Fruit fly (Drosophila melanogaster): ENCODE measurements around the gene Ogg1.
A peak's percentile ranks its signal among the peaks of the same experiment; 100 is the strongest.

Gene Ogg1

dm6 chrX:8681189-8681821, 8.8 kb upstream of the Ogg1 start, which contains the start of gene CAH3 (continued):
- no peak for TF ChIP-seq chinmo (GFP tag; IDR thresholded peaks at IDR 0.05; ENCODE audit: partially characterized antibody)
- TF ChIP-seq CG4617 (GFP tag; optimal IDR thresholded peaks at IDR 0.05; ENCODE audit: borderline replicate concordance) = peak; percentile 70
- TF ChIP-seq CG17612 (GFP tag; IDR thresholded peaks at IDR 0.05) = peak; percentile 68
- peak; percentile 91 for TF ChIP-seq eyg (GFP tag; optimal IDR thresholded peaks at IDR 0.05)
- peak; percentile 37; the same call in 1 of the 2 replicates for TF ChIP-seq bbx (GFP tag; IDR thresholded peaks at IDR 0.05; ENCODE audit: partially characterized antibody)
- peak; percentile 93 for TF ChIP-seq jumu (GFP tag; optimal IDR thresholded peaks at IDR 0.05)
- peak; percentile 85 for TF ChIP-seq CG17385 (GFP tag; optimal IDR thresholded peaks at IDR 0.05)
- TF ChIP-seq CG9215 (GFP tag; IDR thresholded peaks at IDR 0.05) = peak; percentile 84
- TF ChIP-seq Ptx1 (GFP tag; IDR thresholded peaks at IDR 0.05) = peak; percentile 90
- peak in 1 of 3 experiments; percentile 96 for TF ChIP-seq Stat92E (GFP tag; optimal IDR thresholded peaks at IDR 0.05)
- TF ChIP-seq Dp (GFP tag; optimal IDR thresholded peaks at IDR 0.05) = peak; percentile 69
- peak; percentile 96 for TF ChIP-seq PHDP (tag; optimal IDR thresholded peaks at IDR 0.05)
- TF ChIP-seq CoRest (tag; optimal IDR thresholded peaks at IDR 0.05) = peak; percentile 96
- TF ChIP-seq HHEX (GFP tag; optimal IDR thresholded peaks at IDR 0.05) = peak; percentile 93
- peak; percentile 97 for TF ChIP-seq gem (tag; optimal IDR thresholded peaks at IDR 0.05)
- peak; percentile 89 for TF ChIP-seq CG11398 (GFP tag; optimal IDR thresholded peaks at IDR 0.05)
- peak; percentile 95 for TF ChIP-seq caup (GFP tag; optimal IDR thresholded peaks at IDR 0.05; ENCODE audit: severe bottlenecking)
- TF ChIP-seq fd102C (GFP tag; optimal IDR thresholded peaks at IDR 0.05) = peak; percentile 16
- peak; percentile 92 for TF ChIP-seq CG30431 (GFP tag; optimal IDR thresholded peaks at IDR 0.05)
- TF ChIP-seq tap (tag; optimal IDR thresholded peaks at IDR 0.05) = peak; percentile 93
- TF ChIP-seq Xrp1 (GFP tag; IDR thresholded peaks at IDR 0.05) = peak; percentile 94
- peak; percentile 83 for TF ChIP-seq kah (GFP tag; optimal IDR thresholded peaks at IDR 0.05)
- TF ChIP-seq H15 (GFP tag; IDR thresholded peaks at IDR 0.05) = peak; percentile 88
- peak; percentile 93 to 94 for TF ChIP-seq dpn (GFP tag; optimal IDR thresholded peaks at IDR 0.05)
- peak; percentile 45 for TF ChIP-seq CG14965 (GFP tag; optimal IDR thresholded peaks at IDR 0.05; ENCODE audit: borderline replicate concordance)
- peak; percentile 90 to 93 for TF ChIP-seq Pdp1 (GFP tag; optimal IDR thresholded peaks at IDR 0.05)
- TF ChIP-seq salm (tag; optimal IDR thresholded peaks at IDR 0.05) = peak; percentile 84
- TF ChIP-seq CG2116 (GFP tag; optimal IDR thresholded peaks at IDR 0.05) = peak; percentile 74
- TF ChIP-seq CG11085 (GFP tag; IDR thresholded peaks at IDR 0.05) = peak; percentile 83
- peak; percentile 94 for TF ChIP-seq CG12071 (GFP tag; optimal IDR thresholded peaks at IDR 0.05)
- peak; percentile 93 for TF ChIP-seq dmrt99B (tag; optimal IDR thresholded peaks at IDR 0.05)
- TF ChIP-seq CG2199 (GFP tag; IDR thresholded peaks at IDR 0.05) = peak; percentile 74; the same call in 1 of the 3 replicates
- TF ChIP-seq jing (GFP tag; optimal IDR thresholded peaks at IDR 0.05) = peak; percentile 87
- no peak for TF ChIP-seq cg (GFP tag; optimal IDR thresholded peaks at IDR 0.05)
- TF ChIP-seq gt (GFP tag; IDR thresholded peaks at IDR 0.05) = peak; percentile 77
- TF ChIP-seq gce (GFP tag; IDR thresholded peaks at IDR 0.05) = peak; percentile 90
- peak; percentile 97 for TF ChIP-seq row (GFP tag; IDR thresholded peaks at IDR 0.05)
- peak; percentile 96 for TF ChIP-seq CG17829 (tag; optimal IDR thresholded peaks at IDR 0.05)
- TF ChIP-seq BEAF-32 (GFP tag; optimal IDR thresholded peaks at IDR 0.05) = peak; percentile 44
- TF ChIP-seq Sox100B (GFP tag; optimal IDR thresholded peaks at IDR 0.05) = peak; percentile 92
- peak; percentile 91 for TF ChIP-seq az2 (GFP tag; optimal IDR thresholded peaks at IDR 0.05)
- TF ChIP-seq Dek (tag; optimal IDR thresholded peaks at IDR 0.05) = peak; percentile 92
- peak; percentile 94 for TF ChIP-seq CG7372 (GFP tag; IDR thresholded peaks at IDR 0.05)
- peak; percentile 83 for TF ChIP-seq danr (GFP tag; IDR thresholded peaks at IDR 0.05)
- peak; percentile 94 for TF ChIP-seq NfI (GFP tag; optimal IDR thresholded peaks at IDR 0.05)
- peak; percentile 38 for TF ChIP-seq CG31388 (GFP tag; optimal IDR thresholded peaks at IDR 0.05)
- TF ChIP-seq CG12659 (GFP tag; optimal IDR thresholded peaks at IDR 0.05) = peak; percentile 97
- TF ChIP-seq usp (GFP tag; optimal IDR thresholded peaks at IDR 0.05) = no peak
